Worm (Caenorhabditis elegans): Measurements from ENCODE around the gene K09E3.2.
"Not testable (repeated sequence)": the region's sequence is repeated elsewhere in the genome, so short reads cannot be mapped to it uniquely, and the experiment has no call there.

K09E3.2 gene

DNA sequence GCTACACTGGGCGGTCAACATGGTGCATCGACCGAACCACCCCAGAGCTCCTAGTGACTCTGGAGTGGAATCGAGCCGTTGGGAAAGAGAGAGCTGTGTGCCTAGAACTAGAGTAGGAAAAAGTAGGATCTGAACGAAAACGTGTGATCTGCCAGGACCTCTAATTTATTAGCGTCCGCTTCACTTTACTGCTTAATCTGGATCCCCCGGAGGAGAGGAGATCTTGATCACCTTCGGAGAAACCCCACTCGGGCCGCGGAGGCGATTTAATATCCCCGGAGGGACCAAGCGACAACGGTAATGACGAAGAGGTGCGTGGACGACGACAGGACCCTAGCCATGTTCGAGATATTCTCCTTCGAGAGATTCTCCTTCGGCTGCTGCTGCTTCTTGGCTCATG lies at the start of gene K09E3.2:
Gene K09E3.2 (plus strand): TSS at position 301 of the 400 bp plus-strand sequence.
- TF ChIP-seq B0310.2 (tag; optimal IDR thresholded peaks at IDR 0.05); scrt-1 (GFP tag; IDR thresholded peaks at IDR 0.05); hmg-4 (GFP tag; optimal IDR thresholded peaks at IDR 0.05): not testable (repeated sequence)

DNA sequence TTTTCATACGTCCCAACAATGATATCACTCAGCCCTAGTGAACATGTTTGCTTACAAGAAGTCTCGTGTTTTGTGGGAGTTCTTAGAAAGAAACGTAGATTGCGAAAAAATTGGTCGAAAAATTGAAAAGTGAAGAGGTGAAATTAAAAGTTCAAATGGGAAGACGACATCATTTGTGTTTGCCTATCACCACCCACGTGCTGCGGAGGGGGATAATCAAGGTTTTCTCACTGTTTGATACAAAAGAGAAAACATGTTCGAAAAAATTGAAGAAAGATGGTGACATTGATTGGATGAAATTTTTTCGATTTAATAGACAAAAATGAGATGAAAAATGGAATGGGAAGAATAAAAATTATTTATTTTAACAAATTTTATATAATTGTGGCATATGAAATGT lies 47.0 kb upstream of the K09E3.2 start:
- TF ChIP-seq scrt-1 (GFP tag; IDR thresholded peaks at IDR 0.05) (no peak), F13C5.2 (tag; optimal IDR thresholded peaks at IDR 0.05) (no peak), tbx-37 (GFP tag; conservative IDR thresholded peaks at IDR 0.05) (no peak), hmg-4 (GFP tag; optimal IDR thresholded peaks at IDR 0.05) (no peak), ama-1 (optimal IDR thresholded peaks at IDR 0.05) (no peak), hmbx-1 (tag; optimal IDR thresholded peaks at IDR 0.05) (no peak), sea-1 (GFP tag; conservative IDR thresholded peaks at IDR 0.05) (no peak)

DNA sequence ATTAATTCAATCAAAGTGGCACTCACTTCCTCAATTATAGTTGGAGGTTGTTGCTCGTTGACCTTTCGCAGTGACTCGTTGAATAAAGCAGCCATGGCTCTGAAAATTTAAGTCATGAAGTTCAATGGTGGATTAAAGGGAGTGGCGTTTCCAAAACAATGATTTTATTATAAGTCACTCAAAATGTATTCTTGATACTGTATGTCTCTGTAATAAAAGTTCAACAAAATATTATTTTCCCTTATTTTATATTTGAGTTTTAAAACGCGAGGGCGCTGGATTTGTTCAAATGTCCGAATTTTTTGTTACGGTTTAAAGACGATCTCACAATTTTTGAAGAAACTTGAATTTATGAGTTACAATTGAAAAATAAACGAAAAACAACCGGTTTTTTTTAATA lies 45.4 kb upstream of the K09E3.2 start, which contains the start of gene C30G4.4:
Gene C30G4.4 (minus strand): TSS at position 101 of the 400 bp plus-strand sequence.
- no peak for TF ChIP-seq hmbx-1 (tag; optimal IDR thresholded peaks at IDR 0.05)
- no peak for TF ChIP-seq tbx-11 (GFP tag; IDR thresholded peaks at IDR 0.05)
- no peak for TF ChIP-seq aly-1 (tag; optimal IDR thresholded peaks at IDR 0.05)
- TF ChIP-seq hnd-1 (tag; optimal IDR thresholded peaks at IDR 0.05), result no peak
- no peak for TF ChIP-seq tra-4 (tag; optimal IDR thresholded peaks at IDR 0.05)
- TF ChIP-seq pes-1 (GFP tag; IDR thresholded peaks at IDR 0.05), result no peak
- TF ChIP-seq hmg-4 (GFP tag; optimal IDR thresholded peaks at IDR 0.05), result no peak
- no peak for TF ChIP-seq ceh-36 (tag; optimal IDR thresholded peaks at IDR 0.05)
- no peak for TF ChIP-seq B0310.2 (tag; optimal IDR thresholded peaks at IDR 0.05)
- no peak for TF ChIP-seq scrt-1 (GFP tag; IDR thresholded peaks at IDR 0.05)
- TF ChIP-seq ama-1 (optimal IDR thresholded peaks at IDR 0.05), result no peak
- TF ChIP-seq flt-1 (GFP tag; IDR thresholded peaks at IDR 0.05), result no peak
- TF ChIP-seq sea-1 (GFP tag; conservative IDR thresholded peaks at IDR 0.05), result no peak

DNA sequence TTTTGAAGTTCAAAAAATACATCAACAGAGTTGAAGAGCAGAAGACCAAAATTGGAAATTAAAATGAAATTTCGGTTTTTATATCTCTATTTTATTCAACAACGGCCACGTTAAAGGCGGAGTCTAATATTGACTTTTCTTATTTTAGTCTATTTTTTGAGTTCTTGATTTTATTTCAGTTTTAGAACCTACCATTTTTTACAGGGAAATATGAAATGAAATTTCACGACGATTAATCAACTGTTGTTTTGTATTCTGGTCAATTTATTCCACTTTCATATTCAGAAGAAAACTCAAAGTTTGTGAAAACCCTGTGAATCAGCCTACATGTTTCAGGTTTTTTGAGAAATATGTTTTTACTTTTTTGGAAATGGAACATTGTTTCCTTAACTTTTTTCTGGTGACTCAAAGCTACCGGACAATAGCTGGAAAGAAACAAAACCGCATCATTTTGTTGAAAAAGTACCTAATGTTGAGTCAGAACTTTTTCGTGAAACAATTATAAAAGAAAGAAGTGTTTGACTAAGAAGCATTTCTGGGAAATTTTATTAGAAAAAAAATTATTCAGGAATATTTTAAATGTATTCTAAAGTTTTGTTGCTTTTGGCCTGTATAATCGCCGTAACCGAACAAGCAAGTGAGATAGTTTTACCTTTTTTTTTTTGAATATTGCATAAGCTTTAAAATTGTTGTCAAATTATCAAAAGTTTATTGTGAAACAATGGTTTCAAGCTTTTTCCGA lies 36.7 kb upstream of the K09E3.2 start, which contains the start of the genes irld-23 and C08A9.10:
Gene irld-23 (minus strand): TSS at position 51 of the 742 bp plus-strand sequence.
Gene C08A9.10 (plus strand): TSS at position 545 of the 742 bp plus-strand sequence.
- TF ChIP-seq tbx-11 (GFP tag; IDR thresholded peaks at IDR 0.05) (no peak), ama-1 (optimal IDR thresholded peaks at IDR 0.05) (no peak)

DNA sequence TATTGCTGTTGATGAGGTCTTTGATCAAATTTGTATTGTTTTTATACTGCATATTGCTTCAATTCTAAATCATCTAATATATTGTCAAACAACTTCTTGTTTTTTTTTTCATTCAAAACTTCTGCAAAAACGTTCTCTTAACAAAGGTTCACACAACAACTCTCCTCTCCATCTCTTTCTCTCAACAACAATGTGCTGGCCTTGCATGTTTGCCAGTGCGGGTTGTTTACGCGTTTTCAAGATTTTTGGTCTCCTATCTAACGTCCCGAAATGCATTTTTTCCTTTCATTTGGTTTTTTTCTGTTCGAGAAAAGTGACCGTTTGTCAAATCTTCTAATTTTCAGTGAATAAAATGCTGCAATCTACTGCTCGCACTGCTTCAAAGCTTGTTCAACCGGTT lies 25.0 kb upstream of the K09E3.2 start, which contains the start of gene sod-3:
Gene sod-3 (plus strand): TSS at position 338 of the 400 bp plus-strand sequence.
- no peak for TF ChIP-seq hmbx-1 (tag; optimal IDR thresholded peaks at IDR 0.05)

DNA sequence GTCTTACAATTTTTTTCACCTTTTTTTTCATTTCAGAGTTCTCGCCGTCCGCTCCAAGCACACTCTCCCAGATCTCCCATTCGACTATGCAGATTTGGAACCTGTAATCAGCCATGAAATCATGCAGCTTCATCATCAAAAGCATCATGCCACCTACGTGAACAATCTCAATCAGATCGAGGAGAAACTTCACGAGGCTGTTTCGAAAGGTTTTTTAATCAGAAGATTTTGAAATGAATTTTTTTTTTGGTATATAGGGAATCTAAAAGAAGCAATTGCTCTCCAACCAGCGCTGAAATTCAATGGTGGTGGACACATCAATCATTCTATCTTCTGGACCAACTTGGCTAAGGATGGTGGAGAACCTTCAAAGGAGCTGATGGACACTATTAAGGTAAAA lies 24.3 kb upstream of the K09E3.2 start, which contains the start of gene C08A9.3:
Gene C08A9.3 (minus strand): TSS at position 101 of the 400 bp plus-strand sequence.
- no peak for TF ChIP-seq B0310.2 (tag; optimal IDR thresholded peaks at IDR 0.05)
- no peak for TF ChIP-seq hmg-4 (GFP tag; optimal IDR thresholded peaks at IDR 0.05)
- no peak for TF ChIP-seq aly-1 (tag; optimal IDR thresholded peaks at IDR 0.05)
- no peak for TF ChIP-seq hnd-1 (tag; optimal IDR thresholded peaks at IDR 0.05)
- no peak for TF ChIP-seq ceh-36 (tag; optimal IDR thresholded peaks at IDR 0.05)
- TF ChIP-seq tbx-37 (GFP tag; conservative IDR thresholded peaks at IDR 0.05), result no peak
- TF ChIP-seq scrt-1 (GFP tag; IDR thresholded peaks at IDR 0.05), result no peak
- TF ChIP-seq ama-1 (optimal IDR thresholded peaks at IDR 0.05), result no peak

DNA sequence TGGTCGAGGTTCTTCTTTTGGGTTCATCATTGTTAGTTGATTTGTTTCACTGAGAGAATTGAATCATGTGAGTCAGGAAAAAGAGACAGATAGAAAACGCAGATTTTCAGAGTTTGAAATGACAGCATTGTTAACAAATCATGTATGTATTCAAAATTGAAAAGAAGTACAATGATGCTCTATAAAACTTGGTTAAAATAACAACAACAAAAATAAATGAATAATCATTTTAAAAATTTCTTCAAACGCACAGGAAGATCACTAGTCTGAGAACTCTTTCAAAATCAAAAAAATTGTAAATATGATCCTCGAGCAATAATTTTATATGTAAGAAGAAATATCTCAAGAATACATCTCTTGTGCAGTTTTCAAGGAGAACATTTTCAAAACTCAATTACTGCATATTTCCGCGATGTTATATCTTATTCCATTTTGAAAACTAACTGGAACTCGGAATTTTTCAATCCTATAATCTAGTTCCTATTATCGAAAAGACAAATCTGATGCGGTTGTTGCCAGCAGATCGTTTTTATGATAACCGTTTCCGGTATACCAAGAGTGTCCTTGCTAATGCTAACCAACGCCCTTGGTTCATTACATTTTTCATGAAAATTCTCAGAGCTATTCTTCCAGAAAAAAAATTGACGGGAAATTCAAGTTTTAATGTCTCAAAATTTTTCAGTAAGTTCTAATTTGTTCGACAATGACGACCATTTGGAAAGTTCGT lies 20.8 kb upstream of the K09E3.2 start, which contains the start of gene lido-1:
Gene lido-1 (minus strand): TSS at position 51 of the 727 bp plus-strand sequence.
- TF ChIP-seq B0310.2 (tag; optimal IDR thresholded peaks at IDR 0.05) (no peak), scrt-1 (GFP tag; IDR thresholded peaks at IDR 0.05) (no peak), flt-1 (GFP tag; IDR thresholded peaks at IDR 0.05) (no peak), sea-1 (GFP tag; conservative IDR thresholded peaks at IDR 0.05) (no peak), F13C5.2 (tag; optimal IDR thresholded peaks at IDR 0.05) (no peak), ceh-13 (GFP tag; optimal IDR thresholded peaks at IDR 0.05) (no peak), hnd-1 (tag; optimal IDR thresholded peaks at IDR 0.05) (no peak), tbx-11 (GFP tag; IDR thresholded peaks at IDR 0.05) (no peak), ceh-36 (tag; optimal IDR thresholded peaks at IDR 0.05) (no peak), ets-7 (tag; optimal IDR thresholded peaks at IDR 0.05) (no peak), hmbx-1 (tag; optimal IDR thresholded peaks at IDR 0.05) (no peak), tbx-37 (GFP tag; conservative IDR thresholded peaks at IDR 0.05) (no peak), ama-1 (optimal IDR thresholded peaks at IDR 0.05) (no peak)

DNA sequence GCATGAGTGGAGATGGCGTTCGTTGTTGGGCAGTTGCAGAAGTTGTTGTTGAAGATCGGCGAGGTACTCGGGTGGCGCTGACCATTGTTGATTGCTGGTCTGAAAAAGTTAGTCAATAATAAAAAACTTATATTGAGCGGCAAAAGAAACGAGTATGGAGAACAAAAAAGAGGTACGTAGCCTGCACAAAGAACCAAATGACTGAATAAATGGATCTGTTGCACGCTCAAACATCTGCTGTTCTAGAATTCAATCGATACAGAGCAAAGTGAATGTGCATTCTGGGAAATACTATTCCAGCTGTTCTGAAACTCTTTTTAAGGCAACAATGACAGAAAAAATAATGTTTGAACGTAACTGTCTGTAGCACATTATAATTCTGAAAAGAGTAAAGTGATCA lies 16.8 kb upstream of the K09E3.2 start, which contains the start of gene lido-2:
Gene lido-2 (minus strand): TSS at position 101 of the 400 bp plus-strand sequence.
- TF ChIP-seq pes-1 (GFP tag; IDR thresholded peaks at IDR 0.05), result no peak
